Fruit fly (Drosophila melanogaster) whole organism, embryonic: Measurements from ENCODE around the gene Pka-C2.
A peak's percentile ranks its signal among the peaks of the same experiment; 100 is the strongest.

Source experiments
- CG1024 ChIP-seq: fragments of 200-800 bp; sonication (Bioruptor generic); IDR thresholded peaks from 2 replicates; pipeline ENCODE4 v1.3.6; 2022; ENCODE audit warnings: missing biosample characterization, missing genetic modification characterization
- CG11247 ChIP-seq: fragments of 200-800 bp; sonication (Bioruptor generic); IDR thresholded peaks from 2 replicates; pipeline ENCODE4 v1.3.6; 2022; ENCODE audit warnings: missing biosample characterization, missing genetic modification characterization
- CG12744 ChIP-seq: fragments of 200-800 bp; sonication (Bioruptor generic); optimal IDR thresholded peaks from 2 replicates; lab custom pipeline; 2016; ENCODE audit warnings: missing biosample characterization, missing genetic modification characterization
- CG13775 ChIP-seq: fragments of 200-800 bp; sonication (Bioruptor generic); optimal IDR thresholded peaks from 3 replicates; lab custom pipeline; 2017; ENCODE audit warnings: missing biosample characterization, mild to moderate bottlenecking, missing genetic modification characterization
- CG14860 ChIP-seq: fragments of 200-800 bp; sonication (Bioruptor generic); IDR thresholded peaks from 3 replicates; pipeline ENCODE4 v1.3.6; 2022; ENCODE audit warnings: missing biosample characterization, missing genetic modification characterization; ENCODE audit not compliant: partially characterized antibody
- CG15011 ChIP-seq: fragments of 200-800 bp; sonication (Bioruptor generic); optimal IDR thresholded peaks from 3 replicates; lab custom pipeline; 2018; ENCODE audit warnings: missing biosample characterization, mild to moderate bottlenecking, missing genetic modification characterization
- CG15269 ChIP-seq: fragments of 200-800 bp; sonication (Bioruptor generic); optimal IDR thresholded peaks from 2 replicates; lab custom pipeline; 2018; ENCODE audit warnings: missing biosample characterization, mild to moderate bottlenecking, missing genetic modification characterization, moderate library complexity
- CG15479 ChIP-seq: fragments of 200-800 bp; sonication (Bioruptor generic); optimal IDR thresholded peaks from 3 replicates; lab custom pipeline; 2019; ENCODE audit warnings: missing biosample characterization, mild to moderate bottlenecking, missing genetic modification characterization, moderate library complexity
- CG30403 ChIP-seq: fragments of 200-800 bp; sonication (Bioruptor generic); optimal IDR thresholded peaks from 3 replicates; lab custom pipeline; 2016; ENCODE audit warnings: missing biosample characterization, missing genetic modification characterization
- CG34376 ChIP-seq: fragments of 200-800 bp; sonication (Bioruptor generic); optimal IDR thresholded peaks from 2 replicates; lab custom pipeline; 2018; ENCODE audit warnings: missing biosample characterization, mild to moderate bottlenecking, missing genetic modification characterization
- CG3995 ChIP-seq: fragments of 200-800 bp; sonication (Bioruptor generic); optimal IDR thresholded peaks from 3 replicates; lab custom pipeline; 2016; ENCODE audit warnings: missing biosample characterization, missing genetic modification characterization
- CG7372 ChIP-seq: fragments of 200-800 bp; sonication (Bioruptor generic); IDR thresholded peaks from 2 replicates; pipeline ENCODE4 v1.3.6; 2022; ENCODE audit warnings: missing biosample characterization, missing genetic modification characterization
- CG7786 ChIP-seq: fragments of 200-800 bp; sonication (Bioruptor generic); optimal IDR thresholded peaks from 2 replicates; lab custom pipeline; 2016; ENCODE audit warnings: missing biosample characterization, missing genetic modification characterization
- CG7839 ChIP-seq: fragments of 200-800 bp; sonication (Bioruptor generic); optimal IDR thresholded peaks from 3 replicates; lab custom pipeline; 2018; ENCODE audit warnings: missing biosample characterization, mild to moderate bottlenecking, missing genetic modification characterization, moderate library complexity
- CG8924 ChIP-seq: fragments of 200-800 bp; optimal IDR thresholded peaks from 3 replicates; lab custom pipeline; 2019; ENCODE audit warnings: missing biosample characterization, mild to moderate bottlenecking, missing genetic modification characterization, moderate library complexity
- Dll ChIP-seq: fragments of 200-800 bp; sonication (Bioruptor generic); IDR thresholded peaks from 4 replicates; pipeline ENCODE4 v1.3.6; 2022; ENCODE audit warnings: missing biosample characterization, missing genetic modification characterization; ENCODE audit not compliant: partially characterized antibody
- Fer3 ChIP-seq: fragments of 200-800 bp; sonication (Bioruptor generic); optimal IDR thresholded peaks from 2 replicates; lab custom pipeline; 2018; ENCODE audit warnings: missing biosample characterization, mild to moderate bottlenecking, missing genetic modification characterization, moderate library complexity
- Hr51 ChIP-seq, 2 experiments: fragments of 200-800 bp; sonication (Bioruptor generic); optimal IDR thresholded peaks; 2 replicates in 1 of 2; 3 replicates in 1 of 2; lab custom pipeline; 2016 to 2018; ENCODE audit warnings: missing biosample characterization in 2 of 2, missing genetic modification characterization in 2 of 2, mild to moderate bottlenecking in 1 of 2, moderate library complexity in 1 of 2
- Mad ChIP-seq: fragments of 200-800 bp; sonication (Bioruptor generic); optimal IDR thresholded peaks from 2 replicates; lab custom pipeline; 2016; ENCODE audit warnings: missing biosample characterization, missing genetic modification characterization
- Med ChIP-seq: fragments of 200-800 bp; sonication (Bioruptor generic); peaks from one replicate; lab custom pipeline; 2016; ENCODE audit warnings: missing biosample characterization, missing genetic modification characterization, mild to moderate bottlenecking, inconsistent platforms, moderate library complexity
- NC2α ChIP-seq: fragments of 200-800 bp; sonication (Bioruptor generic); optimal IDR thresholded peaks from 2 replicates; lab custom pipeline; 2016; ENCODE audit warnings: missing biosample characterization, missing genetic modification characterization
- Nf-YA ChIP-seq: fragments of 200-800 bp; sonication (Bioruptor generic); IDR thresholded peaks from 2 replicates; pipeline ENCODE4 v1.3.6; 2022; ENCODE audit warnings: missing biosample characterization, missing genetic modification characterization
- Poxn ChIP-seq: fragments of 200-800 bp; sonication (Bioruptor generic); IDR thresholded peaks from 2 replicates; pipeline ENCODE4 v1.3.6; 2022; ENCODE audit warnings: missing biosample characterization, missing genetic modification characterization
- Rx ChIP-seq: fragments of 200-800 bp; sonication (Bioruptor generic); IDR thresholded peaks from 2 replicates; pipeline ENCODE4 v1.3.6; 2022; ENCODE audit warnings: missing biosample characterization, missing genetic modification characterization
- Scr ChIP-seq: fragments of 200-800 bp; sonication (Bioruptor generic); IDR thresholded peaks from 2 replicates; pipeline ENCODE4 v1.3.6; 2022; ENCODE audit warnings: missing biosample characterization, missing genetic modification characterization; ENCODE audit not compliant: partially characterized antibody
- Stat92E ChIP-seq, 3 experiments: fragments of >200 bp in 2 of 3; fragments of 200-800 bp in 1 of 3; sonication (Bioruptor generic) in 1 of 3; optimal IDR thresholded peaks; 2 replicates each; lab custom pipeline; 2017 to 2019; ENCODE audit warnings: missing biosample characterization in 3 of 3, missing genetic modification characterization in 3 of 3, mild to moderate bottlenecking in 1 of 3, moderate library complexity in 1 of 3
- Taf1 ChIP-seq: fragments of 200-800 bp; sonication (Bioruptor generic); IDR thresholded peaks from 2 replicates; pipeline ENCODE4 v1.3.6; 2022; ENCODE audit warnings: missing biosample characterization, missing genetic modification characterization
- YL-1 ChIP-seq: fragments of 200-800 bp; sonication (Bioruptor generic); optimal IDR thresholded peaks from 3 replicates; lab custom pipeline; 2017; ENCODE audit warnings: missing biosample characterization, mild to moderate bottlenecking, missing genetic modification characterization
- ash1 ChIP-seq: fragments of 200-800 bp; sonication (Bioruptor generic); optimal IDR thresholded peaks from 2 replicates; lab custom pipeline; 2018; ENCODE audit warnings: missing biosample characterization, mild to moderate bottlenecking, missing genetic modification characterization
- bsh ChIP-seq, 2 experiments: fragments of 200-800 bp; sonication (Bioruptor generic); optimal IDR thresholded peaks; 2 replicates each; lab custom pipeline; 2017 to 2018; ENCODE audit warnings: mild to moderate bottlenecking in 2 of 2, missing biosample characterization in 2 of 2, missing genetic modification characterization in 2 of 2, moderate library complexity in 1 of 2
- caup ChIP-seq: fragments of 200-800 bp; sonication (Bioruptor generic); optimal IDR thresholded peaks from 3 replicates; lab custom pipeline; 2017; ENCODE audit warnings: missing biosample characterization, mild to moderate bottlenecking, missing genetic modification characterization, moderate library complexity; ENCODE audit not compliant: severe bottlenecking
- chinmo ChIP-seq: fragments of 200-800 bp; sonication (Bioruptor generic); IDR thresholded peaks from 4 replicates; pipeline ENCODE4 v1.3.6; 2022; ENCODE audit warnings: missing biosample characterization, missing genetic modification characterization; ENCODE audit not compliant: partially characterized antibody
- chn ChIP-seq: fragments of 200-800 bp; sonication (Bioruptor generic); optimal IDR thresholded peaks from 2 replicates; lab custom pipeline; 2016; ENCODE audit warnings: missing biosample characterization, missing genetic modification characterization
- crol ChIP-seq: fragments of 200-800 bp; sonication (Bioruptor generic); IDR thresholded peaks from 2 replicates; pipeline ENCODE4 v1.3.6; 2022; ENCODE audit warnings: missing biosample characterization, missing genetic modification characterization
- dan ChIP-seq: fragments of 200-800 bp; sonication (Bioruptor generic); IDR thresholded peaks from 2 replicates; pipeline ENCODE4 v1.3.6; 2022; ENCODE audit warnings: missing biosample characterization, missing genetic modification characterization
- disco-r ChIP-seq: fragments of 200-800 bp; sonication (Bioruptor generic); optimal IDR thresholded peaks from 2 replicates; lab custom pipeline; 2016; ENCODE audit warnings: missing biosample characterization, missing genetic modification characterization
- grau ChIP-seq: fragments of 200-800 bp; optimal IDR thresholded peaks from 3 replicates; lab custom pipeline; 2019; ENCODE audit warnings: missing biosample characterization, mild to moderate bottlenecking, missing genetic modification characterization, moderate library complexity
- gt ChIP-seq: fragments of 200-800 bp; sonication (Bioruptor generic); IDR thresholded peaks from 2 replicates; pipeline ENCODE4 v1.3.6; 2022; ENCODE audit warnings: missing biosample characterization, missing genetic modification characterization
- odd ChIP-seq: fragments of 200-800 bp; sonication (Bioruptor generic); optimal IDR thresholded peaks from 2 replicates; lab custom pipeline; 2017; ENCODE audit warnings: missing biosample characterization, mild to moderate bottlenecking, missing genetic modification characterization
- onecut ChIP-seq: fragments of 200-800 bp; sonication (Bioruptor generic); IDR thresholded peaks from 2 replicates; pipeline ENCODE4 v1.3.6; 2022; ENCODE audit warnings: missing biosample characterization, missing genetic modification characterization
- pfk ChIP-seq: fragments of 200-800 bp; sonication (Bioruptor generic); optimal IDR thresholded peaks from 2 replicates; lab custom pipeline; 2018; ENCODE audit warnings: missing biosample characterization, mild to moderate bottlenecking, missing genetic modification characterization, moderate library complexity
- phol ChIP-seq: fragments of 200-800 bp; sonication (Bioruptor generic); optimal IDR thresholded peaks from 3 replicates; lab custom pipeline; 2018; ENCODE audit warnings: missing biosample characterization, mild to moderate bottlenecking, missing genetic modification characterization, moderate library complexity
- pros ChIP-seq: fragments of 200-800 bp; sonication (Bioruptor generic); optimal IDR thresholded peaks from 3 replicates; lab custom pipeline; 2019; ENCODE audit warnings: missing biosample characterization, mild to moderate bottlenecking, missing genetic modification characterization, moderate library complexity
- schlank ChIP-seq: fragments of 200-800 bp; sonication (Bioruptor generic); optimal IDR thresholded peaks from 2 replicates; lab custom pipeline; 2018; ENCODE audit warnings: missing biosample characterization, mild to moderate bottlenecking, missing genetic modification characterization
- sd ChIP-seq: fragments of 200-800 bp; sonication (Bioruptor generic); optimal IDR thresholded peaks from 3 replicates; lab custom pipeline; 2018; ENCODE audit warnings: missing biosample characterization, mild to moderate bottlenecking, missing genetic modification characterization, moderate library complexity
- shn ChIP-seq: fragments of 200-800 bp; sonication (Bioruptor generic); optimal IDR thresholded peaks from 3 replicates; lab custom pipeline; 2016; ENCODE audit warnings: missing biosample characterization, missing genetic modification characterization
- sim ChIP-seq: fragments of 200-800 bp; sonication (Bioruptor generic); IDR thresholded peaks from 2 replicates; pipeline ENCODE4 v1.3.6; 2022; ENCODE audit warnings: missing biosample characterization, missing genetic modification characterization
- sima ChIP-seq: fragments of 200-800 bp; sonication (Bioruptor generic); optimal IDR thresholded peaks from 2 replicates; lab custom pipeline; 2016; ENCODE audit warnings: missing biosample characterization, missing genetic modification characterization
- so ChIP-seq: fragments of 200-800 bp; sonication (Bioruptor generic); IDR thresholded peaks from 3 replicates; pipeline ENCODE4 v1.3.6; 2022; ENCODE audit warnings: missing biosample characterization, missing genetic modification characterization
- tup ChIP-seq: fragments of 200-800 bp; sonication (Bioruptor generic); optimal IDR thresholded peaks from 2 replicates; lab custom pipeline; 2016; ENCODE audit warnings: missing biosample characterization, mild to moderate bottlenecking, missing genetic modification characterization, moderate library complexity
- zen ChIP-seq: fragments of 200-800 bp; sonication (Bioruptor generic); optimal IDR thresholded peaks from 3 replicates; lab custom pipeline; 2018; ENCODE audit warnings: missing biosample characterization, mild to moderate bottlenecking, missing genetic modification characterization, moderate library complexity

Gene Pka-C2

dm6 chr3R:30729013-30729412 is 32.1 kb upstream of the Pka-C2 start (continued):
- TF ChIP-seq grau (tag; lab: Kevin White, UChicago) (peak; percentile 9), pros (GFP tag; lab: Kevin White, UChicago) (no peak), CG3995 (GFP tag; lab: Kevin White, UChicago) (no peak), tup (GFP tag; lab: Kevin White, UChicago) (no peak), NC2α (no peak), sd (tag; lab: Kevin White, UChicago) (no peak), CG34376 (GFP tag; lab: Kevin White, UChicago) (no peak), Taf1 (GFP tag; lab: Robert Waterston, UW) (no peak), CG1024 (no peak), Med (GFP tag; lab: Kevin White, UChicago) (peak; percentile 86), zen (no peak), Hr51 (GFP tag; optimal IDR thresholded peaks at IDR 0.05; lab: Kevin White, UChicago) (peak in 1 of 2 experiments; percentile 21), Fer3 (tag; lab: Kevin White, UChicago) (no peak), CG13775 (GFP tag; lab: Kevin White, UChicago) (no peak), CG11247 (GFP tag; lab: Robert Waterston, UW) (0 out of 2 replicates have a peak, but pooled peaks have one; percentile 11), dan (no peak), so (GFP tag; lab: Robert Waterston, UW) (no peak), schlank (tag; lab: Kevin White, UChicago) (no peak), caup (no peak), shn (GFP tag; lab: Kevin White, UChicago) (no peak), odd (GFP tag; lab: Kevin White, UChicago) (no peak), crol (GFP tag; lab: Robert Waterston, UW) (no peak), phol (tag; lab: Kevin White, UChicago) (peak; percentile 18), chinmo (no peak), Scr (GFP tag; lab: Robert Waterston, UW) (no peak), CG15269 (tag; lab: Kevin White, UChicago) (no peak), disco-r (GFP tag; lab: Kevin White, UChicago) (no peak), CG14860 (no peak), CG15011 (GFP tag; lab: Kevin White, UChicago) (no peak), CG30403 (peak; percentile 32), CG7372 (no peak), ash1 (GFP tag; lab: Kevin White, UChicago) (no peak), chn (GFP tag; lab: Kevin White, UChicago) (no peak), sima (GFP tag; lab: Kevin White, UChicago) (no peak), CG8924 (tag; lab: Kevin White, UChicago) (no peak), Dll (GFP tag; lab: Robert Waterston, UW) (no peak), YL-1 (GFP tag; lab: Kevin White, UChicago) (no peak), gt (GFP tag; lab: Robert Waterston, UW) (no peak), Nf-YA (GFP tag; lab: Robert Waterston, UW) (no peak), CG7786 (GFP tag; lab: Kevin White, UChicago) (no peak), Mad (GFP tag; lab: Kevin White, UChicago) (no peak), CG12744 (no peak), Poxn (GFP tag; lab: Robert Waterston, UW) (no peak), CG15479 (GFP tag; lab: Kevin White, UChicago) (no peak), pfk (GFP tag; lab: Kevin White, UChicago) (no peak), CG7839 (tag; lab: Kevin White, UChicago) (peak; percentile 34), Stat92E (GFP tag; optimal IDR thresholded peaks at IDR 0.05; lab: Kevin White, UChicago) (no peak), bsh (GFP tag; optimal IDR thresholded peaks at IDR 0.05; lab: Kevin White, UChicago) (peak in 1 of 2 experiments; percentile 40), Rx (GFP tag; lab: Robert Waterston, UW) (no peak), sim (no peak), onecut (GFP tag; lab: Robert Waterston, UW) (no peak)
